Worm (Caenorhabditis elegans) whole organism, early embryonic: ENCODE measurements around the gene R144.10.

ENCODE experiments used
- B0310.2 ChIP-seq: sonication (generic microtip); optimal IDR thresholded peaks from 2 replicates; lab custom pipeline; 2016; ENCODE audit warnings: mild to moderate bottlenecking, missing genetic modification characterization, missing compliant biosample characterization
- F13C5.2 ChIP-seq: sonication (generic microtip); optimal IDR thresholded peaks from 2 replicates; lab custom pipeline; 2017; ENCODE audit warnings: mild to moderate bottlenecking, missing genetic modification characterization, inconsistent platforms, missing compliant biosample characterization
- aly-1 ChIP-seq: sonication (generic microtip); optimal IDR thresholded peaks from 2 replicates; lab custom pipeline; 2016; ENCODE audit warnings: missing genetic modification characterization, missing compliant biosample characterization
- ama-1 ChIP-seq: fragments of 150-350 bp; optimal IDR thresholded peaks from 2 replicates; lab custom pipeline; 2014
- ceh-13 ChIP-seq: fragments of 200-800 bp; sonication (Bioruptor generic); optimal IDR thresholded peaks from 2 replicates; lab custom pipeline; 2018; ENCODE audit warnings: mild to moderate bottlenecking, missing genetic modification characterization, missing compliant biosample characterization
- ceh-36 ChIP-seq: sonication (generic microtip); optimal IDR thresholded peaks from 2 replicates; lab custom pipeline; 2016; ENCODE audit warnings: missing genetic modification characterization, inconsistent platforms, missing compliant biosample characterization
- ets-7 ChIP-seq: sonication (generic microtip); optimal IDR thresholded peaks from 2 replicates; lab custom pipeline; 2016; ENCODE audit warnings: missing genotype, missing genetic modification characterization, missing compliant biosample characterization
- flt-1 ChIP-seq: fragments of 200-800 bp; sonication (Bioruptor generic); IDR thresholded peaks from 2 replicates; pipeline ENCODE4 v1.3.6; 2022; ENCODE audit warnings: missing genetic modification characterization, missing compliant biosample characterization
- hmbx-1 ChIP-seq: sonication (generic microtip); optimal IDR thresholded peaks from 2 replicates; lab custom pipeline; 2016; ENCODE audit warnings: mild to moderate bottlenecking, missing genetic modification characterization, missing compliant biosample characterization
- hmg-4 ChIP-seq: fragments of 200-800 bp; sonication (Bioruptor generic); optimal IDR thresholded peaks from 2 replicates; lab custom pipeline; 2018; ENCODE audit warnings: mild to moderate bottlenecking, missing genetic modification characterization, missing compliant biosample characterization
- hnd-1 ChIP-seq: sonication (generic microtip); optimal IDR thresholded peaks from 2 replicates; lab custom pipeline; 2016; ENCODE audit warnings: missing genetic modification characterization, missing compliant biosample characterization
- pes-1 ChIP-seq: fragments of 200-800 bp; sonication (Bioruptor generic); IDR thresholded peaks from 2 replicates; pipeline ENCODE4 v1.3.6; 2022; ENCODE audit warnings: missing genetic modification reagents, missing genetic modification characterization, missing compliant biosample characterization
- scrt-1 ChIP-seq: fragments of 200-800 bp; sonication (Bioruptor generic); IDR thresholded peaks from 2 replicates; pipeline ENCODE4 v1.3.6; 2022; ENCODE audit warnings: missing genetic modification characterization, missing compliant biosample characterization
- sea-1 ChIP-seq: fragments of 200-800 bp; sonication (Bioruptor generic); conservative IDR thresholded peaks from 2 replicates; pipeline ENCODE4 v1.3.6; 2022; ENCODE audit warnings: missing genetic modification characterization, missing compliant biosample characterization
- tbx-11 ChIP-seq: fragments of 200-800 bp; sonication (Bioruptor generic); IDR thresholded peaks from 2 replicates; pipeline ENCODE4 v1.3.6; 2022; ENCODE audit warnings: missing genetic modification characterization, missing compliant biosample characterization
- tbx-37 ChIP-seq: fragments of 200-800 bp; sonication (Bioruptor generic); conservative IDR thresholded peaks from 2 replicates; pipeline ENCODE4 v1.3.6; 2022; ENCODE audit warnings: missing genetic modification reagents, missing genetic modification characterization, missing compliant biosample characterization
- tra-4 ChIP-seq: sonication (generic microtip); optimal IDR thresholded peaks from 2 replicates; lab custom pipeline; 2017; ENCODE audit warnings: missing genetic modification characterization, missing compliant biosample characterization

Gene R144.10

ce11 chrIII:5021689-5022088 is 19.6 kb upstream of the R144.10 start, which contains the start of gene R144.3:
R144.3 (plus strand) TSS chrIII:5021989.
- no peak for TF ChIP-seq hnd-1
- no peak for TF ChIP-seq aly-1 (tag; lab: Kevin White, UChicago)
- TF ChIP-seq ets-7 (tag; lab: Kevin White, UChicago): no peak
- no peak for TF ChIP-seq flt-1 (GFP tag; lab: Robert Waterston, UW)
- TF ChIP-seq hmg-4 (GFP tag; lab: Kevin White, UChicago): no peak
- no peak for TF ChIP-seq hmbx-1 (tag; lab: Kevin White, UChicago)
- no peak for TF ChIP-seq ama-1 (lab: Kevin White, UChicago)
- no peak for TF ChIP-seq F13C5.2 (tag; lab: Kevin White, UChicago)
- no peak for TF ChIP-seq tbx-11 (GFP tag; lab: Robert Waterston, UW)
- TF ChIP-seq scrt-1 (GFP tag; lab: Robert Waterston, UW): no peak

ce11 chrIII:5020924-5021323 is 18.8 kb upstream of the R144.10 start, which contains the start of gene mdt-11:
mdt-11 (plus strand) TSS chrIII:5021224.
- TF ChIP-seq hmg-4 (GFP tag; lab: Kevin White, UChicago): no peak
- no peak for TF ChIP-seq aly-1 (tag; lab: Kevin White, UChicago)
- TF ChIP-seq flt-1 (GFP tag; lab: Robert Waterston, UW): no peak
- no peak for TF ChIP-seq hmbx-1 (tag; lab: Kevin White, UChicago)

ce11 chrIII:5018116-5018689 is 16.1 kb upstream of the R144.10 start, which contains the start of gene wip-1:
wip-1 (plus strand) TSS chrIII:5018639.
- TF ChIP-seq hmg-4 (GFP tag; lab: Kevin White, UChicago) (peak; percentile 95), F13C5.2 (tag; lab: Kevin White, UChicago) (peak; percentile 93), B0310.2 (tag; lab: Kevin White, UChicago) (no peak), ama-1 (lab: Kevin White, UChicago) (no peak), ceh-13 (peak; percentile 22), tbx-37 (GFP tag; lab: Robert Waterston, UW) (peak; percentile 67; the same call in 1 of the 2 replicates), tbx-11 (GFP tag; lab: Robert Waterston, UW) (peak; percentile 67), scrt-1 (GFP tag; lab: Robert Waterston, UW) (peak; percentile 65), hmbx-1 (tag; lab: Kevin White, UChicago) (no peak), tra-4 (tag; lab: Kevin White, UChicago) (peak; percentile 65), sea-1 (0 out of 2 replicates have a peak, but pooled peaks have one; percentile 35), hnd-1 (no peak), pes-1 (GFP tag; lab: Robert Waterston, UW) (peak; percentile 77), flt-1 (GFP tag; lab: Robert Waterston, UW) (peak; percentile 75), ceh-36 (tag; lab: Kevin White, UChicago) (no peak), ets-7 (tag; lab: Kevin White, UChicago) (peak; percentile 44), aly-1 (tag; lab: Kevin White, UChicago) (peak; percentile 56)

- TF ChIP-seq pes-1 (GFP tag; lab: Robert Waterston, UW) (no peak), ceh-36 (tag; lab: Kevin White, UChicago) (no peak), aly-1 (tag; lab: Kevin White, UChicago) (no peak), B0310.2 (tag; lab: Kevin White, UChicago) (no peak), tra-4 (tag; lab: Kevin White, UChicago) (no peak), tbx-37 (GFP tag; lab: Robert Waterston, UW) (no peak), tbx-11 (GFP tag; lab: Robert Waterston, UW) (no peak)
These were observed 15.4 kb upstream of the R144.10 start, which contains the start of gene larp-1 for ce11 chrIII:5017550-5017949. larp-1 (minus strand) TSS chrIII:5017650.

- TF ChIP-seq sea-1 (0 out of 2 replicates have a peak, but pooled peaks have one; percentile 39), tbx-11 (GFP tag; lab: Robert Waterston, UW) (0 out of 2 replicates have a peak, but pooled peaks have one; percentile 3), pes-1 (GFP tag; lab: Robert Waterston, UW) (peak; percentile 48; the same call in 1 of the 2 replicates), ets-7 (tag; lab: Kevin White, UChicago) (no peak), ama-1 (lab: Kevin White, UChicago) (no peak), B0310.2 (tag; lab: Kevin White, UChicago) (no peak), scrt-1 (GFP tag; lab: Robert Waterston, UW) (peak; percentile 14; the same call in 1 of the 2 replicates), hmg-4 (GFP tag; lab: Kevin White, UChicago) (peak; percentile 88), F13C5.2 (tag; lab: Kevin White, UChicago) (peak; percentile 74), aly-1 (tag; lab: Kevin White, UChicago) (peak; percentile 64)
These were observed 11.8 kb upstream of the R144.10 start for ce11 chrIII:5013915-5014346.

ce11 chrIII:5012460-5012859 is 10.3 kb upstream of the R144.10 start:
- no peak for TF ChIP-seq flt-1 (GFP tag; lab: Robert Waterston, UW)
- no peak for TF ChIP-seq tbx-37 (GFP tag; lab: Robert Waterston, UW)
- TF ChIP-seq hmg-4 (GFP tag; lab: Kevin White, UChicago): no peak
- no peak for TF ChIP-seq hmbx-1 (tag; lab: Kevin White, UChicago)
- TF ChIP-seq ets-7 (tag; lab: Kevin White, UChicago): no peak
- no peak for TF ChIP-seq hnd-1
- no peak for TF ChIP-seq aly-1 (tag; lab: Kevin White, UChicago)
- no peak for TF ChIP-seq pes-1 (GFP tag; lab: Robert Waterston, UW)
- no peak for TF ChIP-seq sea-1

- TF ChIP-seq flt-1 (GFP tag; lab: Robert Waterston, UW) (no peak), hnd-1 (no peak)
These were observed 8.6 kb upstream of the R144.10 start for ce11 chrIII:5010723-5011122.
